Fruit fly (Drosophila melanogaster): ENCODE data around the gene CG10801.

DNA sequence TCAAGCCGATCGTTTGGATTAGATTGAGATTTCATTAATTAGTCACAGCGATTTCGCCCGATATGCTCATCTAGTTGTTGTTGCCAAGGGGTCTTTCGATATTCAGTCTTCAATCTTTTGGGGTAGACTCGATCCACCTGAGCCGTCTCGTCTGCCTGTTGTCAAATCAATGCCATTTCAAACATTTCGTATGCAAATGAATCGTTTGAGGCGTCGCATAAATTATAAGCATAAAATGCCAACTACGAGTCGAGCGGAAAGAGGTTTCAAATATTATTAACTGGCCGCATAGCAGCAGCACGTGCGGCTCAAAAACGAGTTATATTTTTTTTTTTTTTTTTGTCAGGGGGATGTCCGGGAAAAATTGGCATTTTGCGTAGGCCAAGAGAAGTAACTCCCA, 49.0 kb upstream of the CG10801 start:
- TF ChIP-seq CG8478 (optimal IDR thresholded peaks at IDR 0.05), result no peak
- no peak for TF ChIP-seq CTCF (optimal IDR thresholded peaks at IDR 0.05)
